Fruit fly (Drosophila melanogaster): Measurements from ENCODE around the gene vls.
A peak's percentile ranks its signal among the peaks of the same experiment; 100 is the strongest.

Gene vls

dm6 chr2L:20086295-20087096, 21.0 kb upstream of the vls start (continued):
- peak; percentile 77 for TF ChIP-seq H2.0 (GFP tag; IDR thresholded peaks at IDR 0.05)
- TF ChIP-seq sens-2 (GFP tag; IDR thresholded peaks at IDR 0.05), result peak; percentile 82
- TF ChIP-seq nau (GFP tag; optimal IDR thresholded peaks at IDR 0.05), result peak; percentile 90
- TF ChIP-seq CG4707 (GFP tag; optimal IDR thresholded peaks at IDR 0.05), result peak; percentile 88
- peak; percentile 72 for TF ChIP-seq exex (tag; optimal IDR thresholded peaks at IDR 0.05)
- TF ChIP-seq az2 (GFP tag; optimal IDR thresholded peaks at IDR 0.05), result peak; percentile 84
- TF ChIP-seq CrebB (tag; optimal IDR thresholded peaks at IDR 0.05), result peak; percentile 75
- TF ChIP-seq bcd (GFP tag; optimal IDR thresholded peaks at IDR 0.05), result peak; percentile 69
- TF ChIP-seq CG10209 (GFP tag; optimal IDR thresholded peaks at IDR 0.05), result peak; percentile 86
- TF ChIP-seq CG17186 (GFP tag; optimal IDR thresholded peaks at IDR 0.05), result peak; percentile 40
- TF ChIP-seq hkb (optimal IDR thresholded peaks at IDR 0.05), result no peak
- TF ChIP-seq hkb (GFP tag; IDR thresholded peaks at IDR 0.05), result peak; percentile 91
- no peak for TF ChIP-seq CG3065 (GFP tag; optimal IDR thresholded peaks at IDR 0.05)
- peak; percentile 79 for TF ChIP-seq pros (GFP tag; optimal IDR thresholded peaks at IDR 0.05)
- TF ChIP-seq ssp (GFP tag; IDR thresholded peaks at IDR 0.05), result peak; percentile 68
- peak; percentile 65 for TF ChIP-seq CG33557 (GFP tag; optimal IDR thresholded peaks at IDR 0.05)
- TF ChIP-seq H15 (GFP tag; IDR thresholded peaks at IDR 0.05), result peak; percentile 89
- TF ChIP-seq dm (GFP tag; optimal IDR thresholded peaks at IDR 0.05), result peak; percentile 78
- peak; percentile 90 for TF ChIP-seq Asciz (GFP tag; optimal IDR thresholded peaks at IDR 0.05)
- no peak for TF ChIP-seq Trl (optimal IDR thresholded peaks at IDR 0.05)
- peak; percentile 81 for TF ChIP-seq Trl (GFP tag; optimal IDR thresholded peaks at IDR 0.05)
- peak; percentile 83 for TF ChIP-seq CG8924 (tag; optimal IDR thresholded peaks at IDR 0.05)
- TF ChIP-seq CG32772 (GFP tag; IDR thresholded peaks at IDR 0.05), result peak; percentile 85
- TF ChIP-seq bsh (GFP tag; optimal IDR thresholded peaks at IDR 0.05), result peak; percentile 61 to 89
- TF ChIP-seq CG13775 (GFP tag; optimal IDR thresholded peaks at IDR 0.05), result peak; percentile 61
- TF ChIP-seq Sry-δ (GFP tag; optimal IDR thresholded peaks at IDR 0.05), result peak; percentile 42
- TF ChIP-seq sc (optimal IDR thresholded peaks at IDR 0.05), result no peak
- peak; percentile 81 for TF ChIP-seq sc (GFP tag; optimal IDR thresholded peaks at IDR 0.05)
- peak; percentile 77 for TF ChIP-seq CG9727 (GFP tag; optimal IDR thresholded peaks at IDR 0.05)
- TF ChIP-seq CG4730 (GFP tag; IDR thresholded peaks at IDR 0.05), result peak; percentile 90
- peak; percentile 96 for TF ChIP-seq ci (GFP tag; IDR thresholded peaks at IDR 0.05)
- peak; percentile 55 for TF ChIP-seq Lhr (GFP tag; optimal IDR thresholded peaks at IDR 0.05)
- peak; percentile 81 for TF ChIP-seq CG8388 (GFP tag; optimal IDR thresholded peaks at IDR 0.05)
- peak; percentile 83 for TF ChIP-seq lab (GFP tag; optimal IDR thresholded peaks at IDR 0.05)
- peak; percentile 89 for TF ChIP-seq CG15479 (GFP tag; optimal IDR thresholded peaks at IDR 0.05)
- peak; percentile 74 for TF ChIP-seq Gug (GFP tag; IDR thresholded peaks at IDR 0.05)
- peak; percentile 6 for TF ChIP-seq ERR (GFP tag; optimal IDR thresholded peaks at IDR 0.05)
- peak; percentile 61 for TF ChIP-seq CG8281 (tag; optimal IDR thresholded peaks at IDR 0.05)
- peak; percentile 86 for TF ChIP-seq dysf (GFP tag; IDR thresholded peaks at IDR 0.05)
- no peak for TF ChIP-seq cad (GFP tag; optimal IDR thresholded peaks at IDR 0.05)
- no peak for TF ChIP-seq mld (GFP tag; IDR thresholded peaks at IDR 0.05; ENCODE audit: partially characterized antibody)
- TF ChIP-seq Chrac-16 (GFP tag; optimal IDR thresholded peaks at IDR 0.05), result peak; percentile 72
- TF ChIP-seq CG4820 (GFP tag; optimal IDR thresholded peaks at IDR 0.05), result peak; percentile 78
- peak; percentile 60 for TF ChIP-seq wek (GFP tag; optimal IDR thresholded peaks at IDR 0.05)
- peak; percentile 95 for TF ChIP-seq kah (GFP tag; optimal IDR thresholded peaks at IDR 0.05)
- TF ChIP-seq CG17829 (tag; optimal IDR thresholded peaks at IDR 0.05), result peak; percentile 79
- peak; percentile 56 for TF ChIP-seq CG2116 (GFP tag; optimal IDR thresholded peaks at IDR 0.05)
- TF ChIP-seq CG6654 (GFP tag; optimal IDR thresholded peaks at IDR 0.05), result peak; percentile 75
- TF ChIP-seq CG10321 (GFP tag; IDR thresholded peaks at IDR 0.05), result peak; percentile 57; the same call in 1 of the 2 replicates
- TF ChIP-seq al (GFP tag; IDR thresholded peaks at IDR 0.05), result no peak

Measured in whole organism, embryonic.